Worm (Caenorhabditis elegans): ENCODE results near the gene ciao-2B.

ce11 chrIII:13393647-13394046 lies 45.7 kb downstream of the ciao-2B start, which contains the start of gene qdpr-1:
- TF ChIP-seq ztf-11 (tag; optimal IDR thresholded peaks at IDR 0.05) (no peak), hlh-4 (tag; optimal IDR thresholded peaks at IDR 0.05) (no peak), ama-1 (optimal IDR thresholded peaks at IDR 0.05) (no peak), tbx-2 (tag; optimal IDR thresholded peaks at IDR 0.05) (no peak), ces-1 (GFP tag; optimal IDR thresholded peaks at IDR 0.05) (no peak), pax-3 (tag; optimal IDR thresholded peaks at IDR 0.05) (no peak)

All from whole organism, L1 larva.